Worm (Caenorhabditis elegans): ENCODE measurements around the gene W03C9.2.

ce11 chrII:11964847-11965246, 2.7 kb downstream of the W03C9.2 start:
- no peak for TF ChIP-seq W03F9.2 (tag; optimal IDR thresholded peaks at IDR 0.05)
- TF ChIP-seq him-1 (tag; optimal IDR thresholded peaks at IDR 0.05), result no peak

Measured in whole organism, L4/young adult.